Worm (Caenorhabditis elegans) whole organism, L2 larva: ENCODE results near the gene idhg-1.

Source experiments
- C34F6.9 ChIP-seq: fragments of 150-350 bp; optimal IDR thresholded peaks from 2 replicates; lab custom pipeline; 2014; ENCODE audit warnings: missing biosample characterization, missing genetic modification characterization
- F13H6.1 ChIP-seq: sonication (generic microtip); optimal IDR thresholded peaks from 2 replicates; lab custom pipeline; 2016; ENCODE audit warnings: missing genetic modification characterization, missing compliant biosample characterization
- R02D3.7 ChIP-seq: fragments of 150-350 bp; optimal IDR thresholded peaks from 2 replicates; lab custom pipeline; 2014; ENCODE audit warnings: missing biosample characterization, missing genetic modification characterization
- Y55F3AM.14 ChIP-seq: fragments of 200-800 bp; sonication (Bioruptor generic); optimal IDR thresholded peaks from 2 replicates; lab custom pipeline; 2018; ENCODE audit warnings: mild to moderate bottlenecking, missing genetic modification characterization, missing compliant biosample characterization
- alr-1 ChIP-seq: fragments of 150-350 bp; optimal IDR thresholded peaks from 2 replicates; lab custom pipeline; 2014; ENCODE audit warnings: missing biosample characterization, missing genetic modification characterization
- aly-2 ChIP-seq: fragments of 150-350 bp; optimal IDR thresholded peaks from 2 replicates; lab custom pipeline; 2014; ENCODE audit warnings: missing biosample characterization, missing genetic modification characterization
- ama-1 ChIP-seq: fragments of 150-350 bp; optimal IDR thresholded peaks from 2 replicates; lab custom pipeline; 2018; ENCODE audit warnings: inconsistent platforms
- blmp-1 ChIP-seq: sonication (generic microtip); optimal IDR thresholded peaks from 2 replicates; lab custom pipeline; 2017; ENCODE audit warnings: missing genetic modification characterization, mild to moderate bottlenecking, missing compliant biosample characterization, antibody characterized with exemption, moderate library complexity; ENCODE audit not compliant: insufficient read depth
- ceh-16 ChIP-seq: fragments of 150-350 bp; optimal IDR thresholded peaks from 2 replicates; lab custom pipeline; 2014; ENCODE audit warnings: missing biosample characterization, missing genetic modification characterization
- ceh-82 ChIP-seq: fragments of 150-350 bp; optimal IDR thresholded peaks from 2 replicates; lab custom pipeline; 2014; ENCODE audit warnings: missing biosample characterization, missing genetic modification characterization
- crh-2 ChIP-seq: sonication (generic microtip); optimal IDR thresholded peaks from 2 replicates; lab custom pipeline; 2017; ENCODE audit warnings: missing biosample characterization, missing genetic modification characterization
- dmd-4 ChIP-seq: sonication (generic microtip); optimal IDR thresholded peaks from 2 replicates; lab custom pipeline; 2017; ENCODE audit warnings: missing biosample characterization, missing genetic modification characterization
- egl-27 ChIP-seq: sonication (generic microtip); optimal IDR thresholded peaks from 3 replicates; lab custom pipeline; 2017; ENCODE audit warnings: missing biosample characterization, missing genetic modification reagents, missing genetic modification characterization
- elt-1 ChIP-seq: fragments of 150-350 bp; optimal IDR thresholded peaks from 2 replicates; lab custom pipeline; 2014; ENCODE audit warnings: missing biosample characterization, missing genetic modification characterization
- elt-3 ChIP-seq: sonication (generic microtip); optimal IDR thresholded peaks from 2 replicates; lab custom pipeline; 2017; ENCODE audit warnings: missing biosample characterization, missing genetic modification characterization
- fos-1 ChIP-seq: fragments of 150-350 bp; optimal IDR thresholded peaks from 2 replicates; lab custom pipeline; 2014; ENCODE audit warnings: missing biosample characterization, missing genetic modification characterization
- gmeb-1 ChIP-seq: fragments of 150-350 bp; optimal IDR thresholded peaks from 2 replicates; lab custom pipeline; 2014; ENCODE audit warnings: missing biosample characterization, missing genetic modification characterization
- lin-11 ChIP-seq: fragments of 150-350 bp; sonication (generic microtip); optimal IDR thresholded peaks from 2 replicates; lab custom pipeline; 2014; ENCODE audit warnings: missing biosample characterization, missing genetic modification characterization, inconsistent platforms, mixed read lengths
- lin-13 ChIP-seq: fragments of 150-350 bp; optimal IDR thresholded peaks from 2 replicates; lab custom pipeline; 2014; ENCODE audit warnings: missing biosample characterization, missing genetic modification reagents, missing genetic modification characterization
- lin-39 ChIP-seq: fragments of 150-350 bp; optimal IDR thresholded peaks from 2 replicates; lab custom pipeline; 2014; ENCODE audit warnings: missing biosample characterization, missing genetic modification reagents, missing genetic modification characterization
- lsy-2 ChIP-seq, 2 experiments: fragments of 150-350 bp in 1 of 2; sonication (generic microtip) in 1 of 2; optimal IDR thresholded peaks; 2 replicates each; lab custom pipeline; 2014 to 2017; ENCODE audit warnings: missing biosample characterization in 2 of 2, missing genetic modification characterization in 2 of 2
- mab-5 ChIP-seq: fragments of 150-350 bp; optimal IDR thresholded peaks from 2 replicates; lab custom pipeline; 2014; ENCODE audit warnings: missing biosample characterization, missing genetic modification characterization
- mbf-1 ChIP-seq: sonication (generic microtip); optimal IDR thresholded peaks from 2 replicates; lab custom pipeline; 2017; ENCODE audit warnings: missing biosample characterization, missing genetic modification characterization
- mdl-1 ChIP-seq, 2 experiments: fragments of 150-350 bp in 1 of 2; sonication (generic microtip) in 1 of 2; optimal IDR thresholded peaks; 2 replicates each; lab custom pipeline; 2017; ENCODE audit warnings: missing biosample characterization in 2 of 2, missing genetic modification characterization in 2 of 2
- nhr-10 ChIP-seq: sonication (generic microtip); optimal IDR thresholded peaks from 2 replicates; lab custom pipeline; 2017; ENCODE audit warnings: missing biosample characterization, missing genetic modification characterization
- nhr-11 ChIP-seq: fragments of 150-350 bp; optimal IDR thresholded peaks from 2 replicates; lab custom pipeline; 2014; ENCODE audit warnings: missing biosample characterization, missing genetic modification characterization
- nhr-12 ChIP-seq: fragments of 150-350 bp; optimal IDR thresholded peaks from 2 replicates; lab custom pipeline; 2014; ENCODE audit warnings: missing biosample characterization, missing genetic modification characterization
- nhr-129 ChIP-seq: fragments of 150-350 bp; optimal IDR thresholded peaks from 2 replicates; lab custom pipeline; 2014; ENCODE audit warnings: missing biosample characterization, missing genetic modification characterization
- nhr-21 ChIP-seq: fragments of 150-350 bp; optimal IDR thresholded peaks from 2 replicates; lab custom pipeline; 2014; ENCODE audit warnings: missing biosample characterization, missing genetic modification characterization
- nhr-23 ChIP-seq: fragments of 150-350 bp; optimal IDR thresholded peaks from 2 replicates; lab custom pipeline; 2014; ENCODE audit warnings: missing biosample characterization, missing genetic modification reagents, missing genetic modification characterization
- nhr-237 ChIP-seq: fragments of 150-350 bp; optimal IDR thresholded peaks from 2 replicates; lab custom pipeline; 2014; ENCODE audit warnings: missing biosample characterization, missing genetic modification characterization
- nhr-25 ChIP-seq: fragments of 150-350 bp; sonication (generic microtip); optimal IDR thresholded peaks from 3 replicates; lab custom pipeline; 2014; ENCODE audit warnings: missing biosample characterization, missing genetic modification characterization
- nhr-6 ChIP-seq: fragments of 150-350 bp; optimal IDR thresholded peaks from 2 replicates; lab custom pipeline; 2014; ENCODE audit warnings: missing biosample characterization, missing genetic modification characterization
- peb-1 ChIP-seq: fragments of 150-350 bp; optimal IDR thresholded peaks from 2 replicates; lab custom pipeline; 2014; ENCODE audit warnings: missing biosample characterization, missing genetic modification characterization
- sem-4 ChIP-seq: fragments of 150-350 bp; optimal IDR thresholded peaks from 2 replicates; lab custom pipeline; 2014; ENCODE audit warnings: missing biosample characterization, missing genetic modification reagents, missing genetic modification characterization
- skn-1 ChIP-seq: sonication (generic microtip); optimal IDR thresholded peaks from 2 replicates; lab custom pipeline; 2017; ENCODE audit warnings: missing biosample characterization, missing genetic modification characterization
- sma-3 ChIP-seq: sonication (generic microtip); optimal IDR thresholded peaks from 2 replicates; lab custom pipeline; 2016; ENCODE audit warnings: missing genetic modification reagents, missing genetic modification characterization, missing compliant biosample characterization
- sma-9 ChIP-seq, 2 experiments: fragments of 150-350 bp in 1 of 2; sonication (generic microtip) in 1 of 2; optimal IDR thresholded peaks; 2 replicates each; lab custom pipeline; 2014 to 2016; ENCODE audit warnings: missing genetic modification characterization in 2 of 2, mild to moderate bottlenecking in 1 of 2, missing biosample characterization in 1 of 2, missing compliant biosample characterization in 1 of 2, missing genetic modification reagents in 1 of 2, moderate library complexity in 1 of 2
- unc-39 ChIP-seq: fragments of 150-350 bp; optimal IDR thresholded peaks from 2 replicates; lab custom pipeline; 2014; ENCODE audit warnings: missing biosample characterization, missing genetic modification characterization
- unc-55 ChIP-seq: fragments of 150-350 bp; sonication (generic microtip); optimal IDR thresholded peaks from 3 replicates; lab custom pipeline; 2014; ENCODE audit warnings: missing biosample characterization, missing genetic modification reagents, missing genetic modification characterization
- unc-62 ChIP-seq: fragments of 150-350 bp; optimal IDR thresholded peaks from 2 replicates; lab custom pipeline; 2014; ENCODE audit warnings: missing biosample characterization, missing genetic modification reagents, missing genetic modification characterization
- zag-1 ChIP-seq: fragments of 150-350 bp; optimal IDR thresholded peaks from 2 replicates; lab custom pipeline; 2014; ENCODE audit warnings: missing biosample characterization, missing genetic modification characterization
- ztf-1 ChIP-seq: fragments of 200-800 bp; sonication (Bioruptor generic); conservative IDR thresholded peaks from 2 replicates; pipeline ENCODE4 v1.3.6; 2022; ENCODE audit warnings: missing genetic modification characterization, missing compliant biosample characterization
- ztf-11 ChIP-seq: sonication (generic microtip); optimal IDR thresholded peaks from 2 replicates; lab custom pipeline; 2017; ENCODE audit warnings: missing biosample characterization, missing genetic modification characterization
- ztf-4 ChIP-seq: fragments of 150-350 bp; optimal IDR thresholded peaks from 2 replicates; lab custom pipeline; 2014; ENCODE audit warnings: missing biosample characterization, missing genetic modification characterization

The idhg-1 gene

DNA sequence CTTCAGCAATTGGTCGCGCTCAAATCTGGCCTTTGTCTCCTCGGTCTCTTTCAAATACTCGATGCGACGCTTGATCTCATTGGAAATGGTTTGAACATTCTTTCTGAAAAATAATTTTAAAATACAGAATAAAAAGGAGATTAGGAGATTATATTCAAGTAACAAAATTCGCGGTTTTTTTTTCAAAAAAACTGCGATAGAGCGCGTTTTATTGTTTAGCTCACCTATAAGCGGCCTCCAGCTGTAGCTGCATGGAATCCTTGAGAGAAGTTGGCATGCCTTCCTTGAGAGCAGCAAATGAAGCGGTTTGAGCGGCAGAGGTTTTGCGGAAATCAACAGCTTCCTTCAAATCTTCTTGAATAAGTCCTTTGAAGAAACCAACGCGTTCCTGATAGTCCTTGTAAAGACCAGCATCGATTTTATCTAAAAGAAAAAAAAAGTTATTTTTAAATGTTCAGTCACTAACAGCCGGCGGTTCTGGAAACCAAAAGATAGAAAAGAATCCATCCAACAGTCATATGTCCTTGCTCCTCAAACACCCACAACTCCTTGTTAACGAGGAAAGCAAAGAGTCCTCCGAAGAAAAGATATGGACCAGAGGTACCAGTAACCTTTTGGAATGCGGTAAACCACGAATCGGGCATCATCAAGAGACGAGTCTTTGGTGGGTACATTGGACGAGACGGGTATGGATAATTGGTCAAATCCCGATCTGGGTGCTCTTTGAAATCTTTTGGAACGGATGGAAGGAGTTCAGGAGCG is 26.3 kb downstream of the idhg-1 start:
- TF ChIP-seq fos-1 (tag; lab: Kevin White, UChicago) (no peak), dmd-4 (tag; lab: Kevin White, UChicago) (no peak), nhr-25 (no peak), sma-9 (GFP tag; optimal IDR thresholded peaks at IDR 0.05; lab: Kevin White, UChicago) (no peak), sma-9 (tag; optimal IDR thresholded peaks at IDR 0.05; lab: Kevin White, UChicago) (no peak), sem-4 (tag; lab: Kevin White, UChicago) (no peak), elt-1 (tag; lab: Kevin White, UChicago) (no peak), unc-39 (tag; lab: Kevin White, UChicago) (no peak), peb-1 (tag; lab: Kevin White, UChicago) (no peak), crh-2 (tag; lab: Kevin White, UChicago) (no peak), lin-11 (tag; lab: Kevin White, UChicago) (no peak), aly-2 (tag; lab: Kevin White, UChicago) (no peak)

- TF ChIP-seq zag-1 = no peak
- TF ChIP-seq lsy-2 (tag; optimal IDR thresholded peaks at IDR 0.05; lab: Kevin White, UChicago) = no peak
- no peak for TF ChIP-seq lin-11 (tag; lab: Kevin White, UChicago)
- TF ChIP-seq nhr-21 (tag; lab: Kevin White, UChicago) = no peak
- no peak for TF ChIP-seq nhr-12
Observed at ce11 chrIII:4595771-4596227, 27.2 kb downstream of the idhg-1 start, which contains the start of gene asb-1. Gene asb-1 (minus strand): TSS chrIII:4595821.

ce11 chrIII:4600139-4600762 is 31.7 kb downstream of the idhg-1 start, which contains the start of gene mab-21:
Gene mab-21 (plus strand): TSS chrIII:4600753.
- TF ChIP-seq ztf-11 (tag; lab: Kevin White, UChicago) (no peak), F13H6.1 (tag; lab: Kevin White, UChicago) (peak; percentile 61), fos-1 (tag; lab: Kevin White, UChicago) (peak; percentile 12), alr-1 (tag; lab: Kevin White, UChicago) (no peak), zag-1 (no peak), lin-13 (GFP tag; lab: Kevin White, UChicago) (no peak), nhr-23 (tag; lab: Kevin White, UChicago) (no peak), unc-39 (tag; lab: Kevin White, UChicago) (no peak), sem-4 (tag; lab: Kevin White, UChicago) (peak; percentile 34), nhr-25 (no peak), nhr-12 (no peak), R02D3.7 (tag; lab: Kevin White, UChicago) (no peak), unc-55 (GFP tag; lab: Kevin White, UChicago) (no peak), mbf-1 (no peak), C34F6.9 (no peak), dmd-4 (tag; lab: Kevin White, UChicago) (no peak), Y55F3AM.14 (GFP tag; lab: Kevin White, UChicago) (no peak), unc-62 (GFP tag; lab: Kevin White, UChicago) (no peak), crh-2 (tag; lab: Kevin White, UChicago) (no peak), sma-9 (GFP tag; optimal IDR thresholded peaks at IDR 0.05; lab: Kevin White, UChicago) (peak; percentile 35), sma-9 (tag; optimal IDR thresholded peaks at IDR 0.05; lab: Kevin White, UChicago) (no peak), ceh-16 (no peak), ama-1 (lab: Kevin White, UChicago) (no peak), ztf-1 (GFP tag; lab: Robert Waterston, UW) (no peak), elt-1 (tag; lab: Kevin White, UChicago) (no peak), lin-11 (tag; lab: Kevin White, UChicago) (no peak), sma-3 (GFP tag; lab: Kevin White, UChicago) (no peak), ztf-4 (no peak), nhr-129 (peak; percentile 26), blmp-1 (no peak), gmeb-1 (no peak), nhr-237 (tag; lab: Kevin White, UChicago) (no peak), skn-1 (tag; lab: Kevin White, UChicago) (no peak), egl-27 (no peak), nhr-6 (no peak), peb-1 (tag; lab: Kevin White, UChicago) (no peak), mab-5 (tag; lab: Kevin White, UChicago) (no peak), nhr-21 (tag; lab: Kevin White, UChicago) (no peak), elt-3 (no peak), mdl-1 (tag; optimal IDR thresholded peaks at IDR 0.05; lab: Kevin White, UChicago) (no peak), aly-2 (tag; lab: Kevin White, UChicago) (no peak), nhr-10 (tag; lab: Kevin White, UChicago) (no peak), lsy-2 (tag; optimal IDR thresholded peaks at IDR 0.05; lab: Kevin White, UChicago) (peak in 1 of 2 experiments; percentile 26), nhr-11 (tag; lab: Kevin White, UChicago) (no peak), ceh-82 (tag; lab: Kevin White, UChicago) (no peak), lin-39 (no peak)
